Fruit fly (Drosophila melanogaster): ENCODE results near the gene CG45413.

Gene CG45413

dm6 chr3L:6885666-6886335 is 45.9 kb downstream of the CG45413 start (continued):
- TF ChIP-seq klu (GFP tag; IDR thresholded peaks at IDR 0.05) (no peak), sna (GFP tag; IDR thresholded peaks at IDR 0.05; ENCODE audit: partially characterized antibody) (no peak), emc (GFP tag; optimal IDR thresholded peaks at IDR 0.05) (no peak), Rfx (GFP tag; IDR thresholded peaks at IDR 0.05) (no peak), Fer3 (tag; optimal IDR thresholded peaks at IDR 0.05) (no peak), pum (GFP tag; optimal IDR thresholded peaks at IDR 0.05) (no peak), Sry-β (GFP tag; optimal IDR thresholded peaks at IDR 0.05) (no peak), vfl (GFP tag; optimal IDR thresholded peaks at IDR 0.05) (no peak), CG10462 (GFP tag; optimal IDR thresholded peaks at IDR 0.05) (no peak), CG18262 (tag; optimal IDR thresholded peaks at IDR 0.05) (peak; percentile 84), CG13894 (tag; optimal IDR thresholded peaks at IDR 0.05) (no peak), CG8089 (GFP tag; optimal IDR thresholded peaks at IDR 0.05) (no peak), CG15269 (tag; optimal IDR thresholded peaks at IDR 0.05) (peak; percentile 28), ato (GFP tag; IDR thresholded peaks at IDR 0.05; ENCODE audit: partially characterized antibody) (no peak), gro (GFP tag; optimal IDR thresholded peaks at IDR 0.05) (no peak), otp (GFP tag; IDR thresholded peaks at IDR 0.05) (no peak), HmgZ (tag; optimal IDR thresholded peaks at IDR 0.05) (no peak), CG6813 (GFP tag; optimal IDR thresholded peaks at IDR 0.05) (no peak), CG8281 (tag; optimal IDR thresholded peaks at IDR 0.05) (no peak), gce (GFP tag; IDR thresholded peaks at IDR 0.05) (no peak), Xbp1 (GFP tag; optimal IDR thresholded peaks at IDR 0.05) (no peak), CG32532 (GFP tag; IDR thresholded peaks at IDR 0.05) (no peak), CG12104 (GFP tag; optimal IDR thresholded peaks at IDR 0.05) (no peak), Med (GFP tag) (no peak), tio (GFP tag; optimal IDR thresholded peaks at IDR 0.05) (peak; percentile 9), Dek (tag; optimal IDR thresholded peaks at IDR 0.05) (no peak), onecut (GFP tag; IDR thresholded peaks at IDR 0.05) (0 out of 2 replicates have a peak, but pooled peaks have one; percentile 25), tx (GFP tag; optimal IDR thresholded peaks at IDR 0.05) (no peak), pita (GFP tag; optimal IDR thresholded peaks at IDR 0.05) (no peak), cwo (GFP tag; optimal IDR thresholded peaks at IDR 0.05) (no peak), abd-A (tag; optimal IDR thresholded peaks at IDR 0.05) (peak; percentile 36), Fer1 (GFP tag; optimal IDR thresholded peaks at IDR 0.05) (no peak), schlank (tag; optimal IDR thresholded peaks at IDR 0.05) (no peak), Sry-δ (GFP tag; optimal IDR thresholded peaks at IDR 0.05) (no peak), CG30431 (GFP tag; optimal IDR thresholded peaks at IDR 0.05) (peak; percentile 12), Side (GFP tag; optimal IDR thresholded peaks at IDR 0.05) (no peak), psq (GFP tag; optimal IDR thresholded peaks at IDR 0.05) (no peak), Mrtf (GFP tag; IDR thresholded peaks at IDR 0.05) (no peak), CG14050 (GFP tag; IDR thresholded peaks at IDR 0.05) (no peak), dmrt99B (tag; optimal IDR thresholded peaks at IDR 0.05) (peak; percentile 56), CG1529 (GFP tag; optimal IDR thresholded peaks at IDR 0.05) (no peak), CG7963 (GFP tag; IDR thresholded peaks at IDR 0.05; ENCODE audit: partially characterized antibody) (no peak), amos (GFP tag; IDR thresholded peaks at IDR 0.05; ENCODE audit: partially characterized antibody) (no peak), oc (tag; optimal IDR thresholded peaks at IDR 0.05) (peak; percentile 42), Oli (tag; optimal IDR thresholded peaks at IDR 0.05) (peak; percentile 46), slou (GFP tag; optimal IDR thresholded peaks at IDR 0.05) (no peak), CG10959 (GFP tag; IDR thresholded peaks at IDR 0.05) (no peak), Hand (GFP tag; optimal IDR thresholded peaks at IDR 0.05) (no peak), CG9817 (tag; optimal IDR thresholded peaks at IDR 0.05) (no peak), sug (tag; optimal IDR thresholded peaks at IDR 0.05) (no peak)

All from whole organism, embryonic.